Worm (Caenorhabditis elegans) whole organism, L1 larva: ENCODE measurements around the gene edg-1.

Source experiments
- efl-3 ChIP-seq: fragments of 200-800 bp; sonication (Bioruptor generic); optimal IDR thresholded peaks from 2 replicates; lab custom pipeline; 2018; ENCODE audit warnings: mild to moderate bottlenecking, missing genetic modification characterization, missing compliant biosample characterization
- lin-14 ChIP-seq: fragments of 200-800 bp; sonication (Bioruptor generic); optimal IDR thresholded peaks from 2 replicates; lab custom pipeline; 2018; ENCODE audit warnings: mild to moderate bottlenecking, missing genetic modification characterization, moderate library complexity, missing compliant biosample characterization
- nhr-28 ChIP-seq: fragments of 150-350 bp; optimal IDR thresholded peaks from 2 replicates; lab custom pipeline; 2014; ENCODE audit warnings: missing biosample characterization, missing genetic modification characterization
- tbx-2 ChIP-seq: sonication (generic microtip); optimal IDR thresholded peaks from 2 replicates; lab custom pipeline; 2016; ENCODE audit warnings: missing genetic modification characterization, missing compliant biosample characterization
- unc-62 ChIP-seq: fragments of 150-350 bp; optimal IDR thresholded peaks from 2 replicates; lab custom pipeline; 2014; ENCODE audit warnings: missing biosample characterization, missing genetic modification reagents, missing genetic modification characterization
- unc-86 ChIP-seq: sonication (generic microtip); optimal IDR thresholded peaks from 2 replicates; lab custom pipeline; 2016; ENCODE audit warnings: missing genetic modification characterization, missing compliant biosample characterization

- TF ChIP-seq nhr-28 (tag; lab: Kevin White, UChicago) (no peak), lin-14 (no peak), tbx-2 (tag; lab: Kevin White, UChicago) (no peak), unc-86 (tag; lab: Kevin White, UChicago) (no peak), efl-3 (GFP tag; lab: Kevin White, UChicago) (no peak), unc-62 (no peak)
These were observed 51.9 kb downstream of the edg-1 start, which contains the start of gene cbd-1 for ce11 chrIV:11372366-11372997.
